Fruit fly (Drosophila melanogaster): Measurements from ENCODE around the gene RpL23A.

The RpL23A gene

dm6 chr3L:1644920-1645567 is 23.4 kb downstream of the RpL23A start, which contains the start of the genes alphaCOP and CG13919 (continued):
- TF ChIP-seq dsx (GFP tag; optimal IDR thresholded peaks at IDR 0.05; ENCODE audit: poor library complexity, severe bottlenecking) (peak; percentile 98), CG15336 (GFP tag; IDR thresholded peaks at IDR 0.05) (peak; percentile 99), CG6808 (GFP tag; optimal IDR thresholded peaks at IDR 0.05) (peak; percentile 91), CG11902 (GFP tag; optimal IDR thresholded peaks at IDR 0.05) (peak; percentile 91), CG3919 (GFP tag; optimal IDR thresholded peaks at IDR 0.05) (peak; percentile 96), CG31627 (GFP tag; optimal IDR thresholded peaks at IDR 0.05) (peak; percentile 98), Blimp-1 (GFP tag; optimal IDR thresholded peaks at IDR 0.05) (peak; percentile 83), CG8319 (GFP tag; optimal IDR thresholded peaks at IDR 0.05) (peak; percentile 96), Hr4 (GFP tag; optimal IDR thresholded peaks at IDR 0.05) (peak; percentile 98), CG11294 (GFP tag; IDR thresholded peaks at IDR 0.05) (peak; percentile 97), Hr39 (GFP tag; optimal IDR thresholded peaks at IDR 0.05) (peak; percentile 97), fd59A (GFP tag; optimal IDR thresholded peaks at IDR 0.05) (peak; percentile 96), CG4318 (GFP tag; optimal IDR thresholded peaks at IDR 0.05) (no peak), CG10631 (GFP tag; optimal IDR thresholded peaks at IDR 0.05) (peak; percentile 98), Gug (GFP tag; IDR thresholded peaks at IDR 0.05) (peak; percentile 96), CG6792 (GFP tag; optimal IDR thresholded peaks at IDR 0.05) (peak; percentile 97), salr (GFP tag; optimal IDR thresholded peaks at IDR 0.05) (peak; percentile 94), eg (GFP tag; IDR thresholded peaks at IDR 0.05) (peak; percentile 98), Eip75B (GFP tag; optimal IDR thresholded peaks at IDR 0.05) (peak; percentile 96), spab (GFP tag; optimal IDR thresholded peaks at IDR 0.05) (peak; percentile 89)

dm6 chr3L:1639185-1639812 is 29.2 kb downstream of the RpL23A start, which contains the start of the genes Mettl2 and Bgb:
Gene Mettl2, minus strand, starts transcription at chr3L:1639235.
Gene Bgb, plus strand, starts transcription at chr3L:1639711.
- TF ChIP-seq CG10631 (GFP tag; optimal IDR thresholded peaks at IDR 0.05) (peak; percentile 83), Eip93F (GFP tag; optimal IDR thresholded peaks at IDR 0.05) (no peak), CG6163 (GFP tag; IDR thresholded peaks at IDR 0.05) (peak; percentile 83), topi (GFP tag; optimal IDR thresholded peaks at IDR 0.05) (peak; percentile 80), Eip78C (GFP tag) (no peak), Hr4 (GFP tag; optimal IDR thresholded peaks at IDR 0.05) (peak; percentile 81), spab (GFP tag; optimal IDR thresholded peaks at IDR 0.05) (no peak), CG15336 (GFP tag; IDR thresholded peaks at IDR 0.05) (no peak), CG6276 (GFP tag; optimal IDR thresholded peaks at IDR 0.05) (no peak), acj6 (GFP tag; optimal IDR thresholded peaks at IDR 0.05) (peak; percentile 82), Hr39 (GFP tag; optimal IDR thresholded peaks at IDR 0.05) (peak; percentile 90), Sox14 (GFP tag; optimal IDR thresholded peaks at IDR 0.05) (peak; percentile 78), CG32006 (GFP tag; optimal IDR thresholded peaks at IDR 0.05) (peak; percentile 72), CG6808 (GFP tag; optimal IDR thresholded peaks at IDR 0.05) (no peak), CG10669 (GFP tag; optimal IDR thresholded peaks at IDR 0.05) (no peak), CG9139 (GFP tag; optimal IDR thresholded peaks at IDR 0.05) (peak; percentile 6), CG6792 (GFP tag; optimal IDR thresholded peaks at IDR 0.05) (peak; percentile 75), fd59A (GFP tag; optimal IDR thresholded peaks at IDR 0.05) (peak; percentile 32), dsx (GFP tag; optimal IDR thresholded peaks at IDR 0.05; ENCODE audit: poor library complexity, severe bottlenecking) (no peak), CG34406 (GFP tag; optimal IDR thresholded peaks at IDR 0.05) (peak; percentile 58), Sox102F (GFP tag; optimal IDR thresholded peaks at IDR 0.05) (no peak), ss (GFP tag; optimal IDR thresholded peaks at IDR 0.05) (peak in 1 of 2 experiments; percentile 39), CG1621 (tag; optimal IDR thresholded peaks at IDR 0.05) (peak; percentile 47), svp (GFP tag) (no peak), pdm3 (GFP tag; optimal IDR thresholded peaks at IDR 0.05) (no peak), CG11294 (GFP tag; IDR thresholded peaks at IDR 0.05) (peak; percentile 54; the same call in 1 of the 2 replicates), CG7368 (GFP tag; optimal IDR thresholded peaks at IDR 0.05) (peak; percentile 40), fkh (GFP tag; optimal IDR thresholded peaks at IDR 0.05) (no peak), CG3032 (tag; optimal IDR thresholded peaks at IDR 0.05) (peak; percentile 81), Ets96B (tag; optimal IDR thresholded peaks at IDR 0.05) (peak; percentile 63), vri (GFP tag; optimal IDR thresholded peaks at IDR 0.05) (no peak), esn (GFP tag; optimal IDR thresholded peaks at IDR 0.05) (peak; percentile 85), CG11902 (GFP tag; optimal IDR thresholded peaks at IDR 0.05) (peak; percentile 79), Ets21C (GFP tag; optimal IDR thresholded peaks at IDR 0.05) (peak; percentile 85), cyc (GFP tag; optimal IDR thresholded peaks at IDR 0.05) (peak; percentile 88), CG8119 (GFP tag; IDR thresholded peaks at IDR 0.05) (peak; percentile 53), achi (GFP tag; optimal IDR thresholded peaks at IDR 0.05) (peak; percentile 73), eg (GFP tag; IDR thresholded peaks at IDR 0.05) (peak; percentile 73; the same call in 2 of the 3 replicates)

Measured in whole organism, prepupa.